Worm (Caenorhabditis elegans) whole organism, L3 larva: ENCODE data around the gene twk-6.

Experiments used
- aly-2 ChIP-seq: fragments of 150-350 bp; optimal IDR thresholded peaks from 2 replicates; lab custom pipeline; 2014; ENCODE audit warnings: missing biosample characterization, missing genetic modification characterization
- egl-27 ChIP-seq: sonication (generic microtip); optimal IDR thresholded peaks from 4 replicates; lab custom pipeline; 2017; ENCODE audit warnings: missing biosample characterization, missing genetic modification reagents, missing genetic modification characterization
- fos-1 ChIP-seq: fragments of 150-350 bp; optimal IDR thresholded peaks from 2 replicates; lab custom pipeline; 2014; ENCODE audit warnings: missing biosample characterization, missing genetic modification characterization
- hmg-11 ChIP-seq: sonication (generic microtip); optimal IDR thresholded peaks from 2 replicates; lab custom pipeline; 2016; ENCODE audit warnings: missing genetic modification characterization, missing compliant biosample characterization
- lin-39 ChIP-seq: fragments of 150-350 bp; optimal IDR thresholded peaks from 2 replicates; lab custom pipeline; 2018; ENCODE audit warnings: missing biosample characterization, missing genetic modification reagents, missing genetic modification characterization
- nhr-11 ChIP-seq: fragments of 150-350 bp; optimal IDR thresholded peaks from 2 replicates; lab custom pipeline; 2014; ENCODE audit warnings: missing biosample characterization, missing genetic modification characterization
- nhr-25 ChIP-seq: sonication (generic microtip); optimal IDR thresholded peaks from 2 replicates; lab custom pipeline; 2017; ENCODE audit warnings: missing biosample characterization, missing genetic modification characterization
- pha-4 ChIP-seq: fragments of 150-350 bp; optimal IDR thresholded peaks from 2 replicates; lab custom pipeline; 2014; ENCODE audit warnings: missing biosample characterization, missing genetic modification reagents, missing genetic modification characterization
- ztf-11 ChIP-seq: fragments of 150-350 bp; optimal IDR thresholded peaks from 2 replicates; lab custom pipeline; 2014; ENCODE audit warnings: missing biosample characterization, missing genetic modification characterization

- TF ChIP-seq fos-1 (tag; lab: Kevin White, UChicago) (no peak), nhr-25 (no peak), nhr-11 (tag; lab: Kevin White, UChicago) (no peak), hmg-11 (no peak), aly-2 (tag; lab: Kevin White, UChicago) (no peak), pha-4 (tag; lab: Kevin White, UChicago) (no peak), ztf-11 (no peak), egl-27 (tag; lab: Kevin White, UChicago) (no peak), lin-39 (tag; lab: Kevin White, UChicago) (no peak)
Observed at ce11 chrIII:4697819-4698218, 44.9 kb upstream of the twk-6 start, which contains the start of gene dnj-18.
